Worm (Caenorhabditis elegans): ENCODE results near the gene ZK892.3.
"Not testable (repeated sequence)": the region's sequence is repeated elsewhere in the genome, so short reads cannot be mapped to it uniquely, and the experiment has no call there.

DNA sequence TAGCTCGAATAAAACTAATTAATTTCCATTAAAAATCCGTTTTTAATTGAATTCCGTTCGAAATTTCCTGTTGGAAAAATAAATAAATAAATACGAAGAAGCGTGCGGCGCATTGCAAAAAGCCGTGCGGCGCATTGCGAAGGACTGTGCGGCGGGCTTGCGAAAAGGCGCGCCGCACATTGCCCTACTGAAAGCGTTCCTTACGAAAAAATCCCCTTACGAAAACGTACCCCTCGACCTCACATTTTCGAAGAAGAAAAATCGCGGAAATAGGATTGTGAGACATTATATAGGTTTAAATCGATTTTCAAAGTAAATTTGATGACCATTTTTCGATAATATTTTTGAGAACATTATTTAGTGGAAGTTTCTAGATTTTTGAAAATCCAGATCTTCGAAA lies 33.1 kb downstream of the ZK892.3 start:
- not testable (repeated sequence) for TF ChIP-seq ztf-29 (GFP tag; IDR thresholded peaks at IDR 0.05); med-1 (GFP tag; optimal IDR thresholded peaks at IDR 0.05; ENCODE audit: insufficient read depth); T22C8.4 (GFP tag; IDR thresholded peaks at IDR 0.05)

Data from whole organism, midembryonic.